Worm (Caenorhabditis elegans) whole organism, L2 larva: Measurements from ENCODE around the gene nep-10.
A peak's percentile ranks its signal among the peaks of the same experiment; 100 is the strongest.

Source experiments
- C34F6.9 ChIP-seq: fragments of 150-350 bp; optimal IDR thresholded peaks from 2 replicates; lab custom pipeline; 2014; ENCODE audit warnings: missing biosample characterization, missing genetic modification characterization
- R02D3.7 ChIP-seq: fragments of 150-350 bp; optimal IDR thresholded peaks from 2 replicates; lab custom pipeline; 2014; ENCODE audit warnings: missing biosample characterization, missing genetic modification characterization
- Y55F3AM.14 ChIP-seq: fragments of 200-800 bp; sonication (Bioruptor generic); optimal IDR thresholded peaks from 2 replicates; lab custom pipeline; 2018; ENCODE audit warnings: mild to moderate bottlenecking, missing genetic modification characterization, missing compliant biosample characterization
- ZK546.5 ChIP-seq: sonication (generic microtip); optimal IDR thresholded peaks from 2 replicates; lab custom pipeline; 2017; ENCODE audit warnings: missing biosample characterization, missing genetic modification characterization
- alr-1 ChIP-seq: fragments of 150-350 bp; optimal IDR thresholded peaks from 2 replicates; lab custom pipeline; 2014; ENCODE audit warnings: missing biosample characterization, missing genetic modification characterization
- aly-2 ChIP-seq: fragments of 150-350 bp; optimal IDR thresholded peaks from 2 replicates; lab custom pipeline; 2014; ENCODE audit warnings: missing biosample characterization, missing genetic modification characterization
- ama-1 ChIP-seq: fragments of 150-350 bp; optimal IDR thresholded peaks from 2 replicates; lab custom pipeline; 2018; ENCODE audit warnings: inconsistent platforms
- blmp-1 ChIP-seq: sonication (generic microtip); optimal IDR thresholded peaks from 2 replicates; lab custom pipeline; 2017; ENCODE audit warnings: missing genetic modification characterization, mild to moderate bottlenecking, missing compliant biosample characterization, antibody characterized with exemption, moderate library complexity; ENCODE audit not compliant: insufficient read depth
- ceh-82 ChIP-seq: fragments of 150-350 bp; optimal IDR thresholded peaks from 2 replicates; lab custom pipeline; 2014; ENCODE audit warnings: missing biosample characterization, missing genetic modification characterization
- dmd-4 ChIP-seq: sonication (generic microtip); optimal IDR thresholded peaks from 2 replicates; lab custom pipeline; 2017; ENCODE audit warnings: missing biosample characterization, missing genetic modification characterization
- egl-27 ChIP-seq: sonication (generic microtip); optimal IDR thresholded peaks from 3 replicates; lab custom pipeline; 2017; ENCODE audit warnings: missing biosample characterization, missing genetic modification reagents, missing genetic modification characterization
- elt-3 ChIP-seq: sonication (generic microtip); optimal IDR thresholded peaks from 2 replicates; lab custom pipeline; 2017; ENCODE audit warnings: missing biosample characterization, missing genetic modification characterization
- fos-1 ChIP-seq: fragments of 150-350 bp; optimal IDR thresholded peaks from 2 replicates; lab custom pipeline; 2014; ENCODE audit warnings: missing biosample characterization, missing genetic modification characterization
- lin-11 ChIP-seq: fragments of 150-350 bp; sonication (generic microtip); optimal IDR thresholded peaks from 2 replicates; lab custom pipeline; 2014; ENCODE audit warnings: missing biosample characterization, missing genetic modification characterization, inconsistent platforms, mixed read lengths
- lin-13 ChIP-seq: fragments of 150-350 bp; optimal IDR thresholded peaks from 2 replicates; lab custom pipeline; 2014; ENCODE audit warnings: missing biosample characterization, missing genetic modification reagents, missing genetic modification characterization
- lin-39 ChIP-seq: fragments of 150-350 bp; optimal IDR thresholded peaks from 2 replicates; lab custom pipeline; 2014; ENCODE audit warnings: missing biosample characterization, missing genetic modification reagents, missing genetic modification characterization
- lsy-2 ChIP-seq, 2 experiments: fragments of 150-350 bp in 1 of 2; sonication (generic microtip) in 1 of 2; optimal IDR thresholded peaks; 2 replicates each; lab custom pipeline; 2014 to 2017; ENCODE audit warnings: missing biosample characterization in 2 of 2, missing genetic modification characterization in 2 of 2
- nhr-11 ChIP-seq: fragments of 150-350 bp; optimal IDR thresholded peaks from 2 replicates; lab custom pipeline; 2014; ENCODE audit warnings: missing biosample characterization, missing genetic modification characterization
- nhr-12 ChIP-seq: fragments of 150-350 bp; optimal IDR thresholded peaks from 2 replicates; lab custom pipeline; 2014; ENCODE audit warnings: missing biosample characterization, missing genetic modification characterization
- nhr-129 ChIP-seq: fragments of 150-350 bp; optimal IDR thresholded peaks from 2 replicates; lab custom pipeline; 2014; ENCODE audit warnings: missing biosample characterization, missing genetic modification characterization
- nhr-23 ChIP-seq: fragments of 150-350 bp; optimal IDR thresholded peaks from 2 replicates; lab custom pipeline; 2014; ENCODE audit warnings: missing biosample characterization, missing genetic modification reagents, missing genetic modification characterization
- nhr-237 ChIP-seq: fragments of 150-350 bp; optimal IDR thresholded peaks from 2 replicates; lab custom pipeline; 2014; ENCODE audit warnings: missing biosample characterization, missing genetic modification characterization
- nhr-25 ChIP-seq: fragments of 150-350 bp; sonication (generic microtip); optimal IDR thresholded peaks from 3 replicates; lab custom pipeline; 2014; ENCODE audit warnings: missing biosample characterization, missing genetic modification characterization
- nhr-6 ChIP-seq: fragments of 150-350 bp; optimal IDR thresholded peaks from 2 replicates; lab custom pipeline; 2014; ENCODE audit warnings: missing biosample characterization, missing genetic modification characterization
- nhr-77 ChIP-seq: fragments of 150-350 bp; optimal IDR thresholded peaks from 2 replicates; lab custom pipeline; 2014; ENCODE audit warnings: missing biosample characterization, missing genetic modification characterization
- peb-1 ChIP-seq: fragments of 150-350 bp; optimal IDR thresholded peaks from 2 replicates; lab custom pipeline; 2014; ENCODE audit warnings: missing biosample characterization, missing genetic modification characterization
- sem-4 ChIP-seq: fragments of 150-350 bp; optimal IDR thresholded peaks from 2 replicates; lab custom pipeline; 2014; ENCODE audit warnings: missing biosample characterization, missing genetic modification reagents, missing genetic modification characterization
- skn-1 ChIP-seq: sonication (generic microtip); optimal IDR thresholded peaks from 2 replicates; lab custom pipeline; 2017; ENCODE audit warnings: missing biosample characterization, missing genetic modification characterization
- sma-3 ChIP-seq: sonication (generic microtip); optimal IDR thresholded peaks from 2 replicates; lab custom pipeline; 2016; ENCODE audit warnings: missing genetic modification reagents, missing genetic modification characterization, missing compliant biosample characterization
- snpc-4 ChIP-seq: fragments of 150-350 bp; optimal IDR thresholded peaks from 2 replicates; lab custom pipeline; 2014; ENCODE audit warnings: missing biosample characterization, missing genetic modification characterization
- unc-62 ChIP-seq: fragments of 150-350 bp; optimal IDR thresholded peaks from 2 replicates; lab custom pipeline; 2014; ENCODE audit warnings: missing biosample characterization, missing genetic modification reagents, missing genetic modification characterization
- zag-1 ChIP-seq: fragments of 150-350 bp; optimal IDR thresholded peaks from 2 replicates; lab custom pipeline; 2014; ENCODE audit warnings: missing biosample characterization, missing genetic modification characterization
- ztf-11 ChIP-seq: sonication (generic microtip); optimal IDR thresholded peaks from 2 replicates; lab custom pipeline; 2017; ENCODE audit warnings: missing biosample characterization, missing genetic modification characterization

Gene nep-10

ce11 chrII:3370061-3370460 is 32.7 kb downstream of the nep-10 start, which contains the start of gene Y49F6C.8:
Gene Y49F6C.8 (minus strand): TSS chrII:3370111.
- TF ChIP-seq lin-13 (no peak), lsy-2 (tag; optimal IDR thresholded peaks at IDR 0.05; lab: Kevin White, UChicago) (peak in 1 of 2 experiments; percentile 41)

DNA sequence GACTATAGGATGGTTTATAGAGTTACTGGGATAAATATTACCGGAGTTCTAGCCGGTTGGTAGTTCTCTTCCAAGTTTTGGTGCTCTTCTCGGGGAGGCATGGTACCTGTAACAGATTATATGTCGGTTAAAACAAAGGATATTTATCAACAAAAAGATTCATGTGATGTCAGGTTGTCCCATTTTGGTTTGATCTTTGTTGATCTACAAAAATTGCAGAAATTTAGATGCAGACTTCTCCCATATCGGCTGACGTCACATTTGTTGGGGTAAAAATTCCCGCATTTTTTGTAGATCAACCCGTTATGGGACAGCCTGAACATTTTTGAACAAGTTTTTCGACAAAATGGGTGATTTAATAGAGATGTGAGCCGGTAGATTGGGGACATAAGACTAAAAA is 34.7 kb downstream of the nep-10 start, which contains the start of gene Y49F6C.7:
TSS of gene Y49F6C.7 (minus strand) at position 101 of the 400 bp plus-strand sequence.
- TF ChIP-seq sem-4 (no peak), zag-1 (tag; lab: Kevin White, UChicago) (no peak), dmd-4 (tag; lab: Kevin White, UChicago) (no peak), nhr-237 (tag; lab: Kevin White, UChicago) (no peak), fos-1 (tag; lab: Kevin White, UChicago) (no peak), blmp-1 (tag; lab: Kevin White, UChicago) (no peak), nhr-77 (tag; lab: Kevin White, UChicago) (no peak), nhr-25 (tag; lab: Kevin White, UChicago) (no peak), alr-1 (no peak), peb-1 (no peak), nhr-12 (tag; lab: Kevin White, UChicago) (no peak), Y55F3AM.14 (GFP tag; lab: Kevin White, UChicago) (no peak), skn-1 (tag; lab: Kevin White, UChicago) (no peak), egl-27 (no peak), nhr-6 (tag; lab: Kevin White, UChicago) (no peak), R02D3.7 (tag; lab: Kevin White, UChicago) (no peak), ceh-82 (tag; lab: Kevin White, UChicago) (no peak), unc-62 (GFP tag; lab: Kevin White, UChicago) (no peak), lin-13 (no peak)
- TF ChIP-seq, all 48 proteins: peak for 0

ce11 chrII:3367100-3367499 is 35.7 kb downstream of the nep-10 start, which contains the start of gene Y49F6C.6:
Gene Y49F6C.6 (minus strand): TSS chrII:3367200.
- TF ChIP-seq nhr-11 (tag; lab: Kevin White, UChicago) (no peak), lin-11 (tag; lab: Kevin White, UChicago) (no peak), fos-1 (tag; lab: Kevin White, UChicago) (no peak), sem-4 (no peak), ZK546.5 (tag; lab: Kevin White, UChicago) (no peak), snpc-4 (no peak), lin-39 (tag; lab: Kevin White, UChicago) (no peak), zag-1 (tag; lab: Kevin White, UChicago) (no peak), nhr-237 (tag; lab: Kevin White, UChicago) (no peak), C34F6.9 (tag; lab: Kevin White, UChicago) (no peak), nhr-25 (tag; lab: Kevin White, UChicago) (no peak)
- TF ChIP-seq, all 48 proteins: peak for 0

DNA sequence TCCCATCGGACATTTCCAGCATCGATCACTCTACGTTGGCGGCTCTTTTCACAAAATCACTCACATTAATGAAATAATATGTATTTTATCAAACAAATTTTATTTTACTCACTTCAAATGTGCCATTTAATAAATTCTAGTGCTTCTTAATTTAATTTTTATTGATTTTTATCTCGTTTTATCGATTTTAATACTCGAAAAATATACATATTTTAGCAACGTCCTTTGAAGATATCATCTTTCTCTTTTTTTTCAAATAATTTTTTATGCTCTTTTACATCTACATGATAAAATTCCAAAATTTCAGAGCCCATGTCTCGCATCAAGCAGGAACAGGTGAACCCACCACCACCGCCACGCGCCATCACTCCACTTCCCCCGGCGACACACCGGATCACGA is 43.9 kb downstream of the nep-10 start, which contains the start of the genes lido-14 and bath-27:
TSS of gene lido-14 (plus strand) at position 301 of the 400 bp plus-strand sequence.
TSS of gene bath-27 (plus strand) at position 306 of the 400 bp plus-strand sequence.
- TF ChIP-seq elt-3 (tag; lab: Kevin White, UChicago), result no peak
- TF ChIP-seq ama-1, result no peak
- TF ChIP-seq nhr-12 (tag; lab: Kevin White, UChicago), result no peak
- no peak for TF ChIP-seq nhr-237 (tag; lab: Kevin White, UChicago)
- TF ChIP-seq fos-1 (tag; lab: Kevin White, UChicago), result no peak
- no peak for TF ChIP-seq sma-3 (GFP tag; lab: Kevin White, UChicago)
- no peak for TF ChIP-seq Y55F3AM.14 (GFP tag; lab: Kevin White, UChicago)

DNA sequence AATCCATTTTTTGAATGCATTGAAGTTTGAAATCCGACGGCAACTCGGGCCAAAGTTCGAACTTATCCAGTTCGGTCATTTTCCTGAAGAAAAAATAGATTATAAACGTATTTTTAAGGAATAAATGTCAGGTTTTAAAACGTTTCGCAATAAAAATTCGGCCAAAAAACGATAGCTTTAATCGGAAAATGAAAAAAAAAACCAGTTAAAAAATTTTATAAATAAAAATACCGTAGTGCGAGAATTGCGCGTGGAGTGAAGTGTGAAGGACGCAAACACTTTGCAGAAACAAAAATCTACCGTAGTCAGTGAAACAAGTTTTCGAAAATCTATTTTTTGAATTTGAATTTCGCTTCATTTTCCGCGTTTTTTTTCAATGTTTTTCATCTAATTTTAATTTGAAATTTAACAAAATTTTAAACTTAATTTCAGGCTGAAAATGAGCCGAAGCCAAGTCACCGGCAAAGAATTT is 52.9 kb downstream of the nep-10 start, which contains the start of gene F14D2.8:
TSS of gene F14D2.8 (minus strand) at position 51 of the 472 bp plus-strand sequence.
- TF ChIP-seq peb-1 (no peak), unc-62 (GFP tag; lab: Kevin White, UChicago) (no peak), nhr-237 (tag; lab: Kevin White, UChicago) (no peak), aly-2 (tag; lab: Kevin White, UChicago) (no peak), lin-11 (tag; lab: Kevin White, UChicago) (no peak), sma-3 (GFP tag; lab: Kevin White, UChicago) (no peak), ztf-11 (tag; lab: Kevin White, UChicago) (no peak), alr-1 (no peak), nhr-6 (tag; lab: Kevin White, UChicago) (no peak), ceh-82 (tag; lab: Kevin White, UChicago) (no peak), nhr-23 (no peak), lsy-2 (tag; optimal IDR thresholded peaks at IDR 0.05; lab: Kevin White, UChicago) (no peak), nhr-129 (tag; lab: Kevin White, UChicago) (no peak), nhr-77 (tag; lab: Kevin White, UChicago) (no peak)
- TF ChIP-seq, all 48 proteins: peak for 0
